Fruit fly (Drosophila melanogaster): Measurements from ENCODE around the gene CG31688.

CG31688 gene

DNA sequence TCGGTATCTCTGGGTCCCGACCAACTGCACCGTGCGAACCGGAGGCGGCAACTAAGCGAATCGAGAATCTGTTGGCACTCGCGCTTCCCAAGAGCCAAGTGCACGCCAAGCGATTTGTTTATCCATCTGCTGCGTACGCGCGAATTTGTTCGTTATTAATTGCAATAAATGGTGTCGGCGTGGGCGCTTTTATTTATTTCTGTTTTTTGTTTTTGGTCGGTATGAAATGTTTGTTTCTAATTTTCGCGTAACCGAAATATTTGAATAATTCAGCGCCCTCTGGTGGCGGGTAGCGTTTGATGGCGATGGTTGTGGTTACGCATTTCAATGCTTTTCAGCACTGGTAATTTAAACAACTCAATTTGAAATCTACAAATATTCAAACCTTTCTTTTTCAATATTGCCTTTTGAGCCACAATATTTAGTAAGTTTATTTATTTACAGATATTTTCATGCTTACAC, 11.2 kb upstream of the CG31688 start, which contains the start of gene CG10947 (continued):
- TF ChIP-seq CTCF (GFP tag; optimal IDR thresholded peaks at IDR 0.05) (peak; percentile 94), zf30C (GFP tag; optimal IDR thresholded peaks at IDR 0.05) (no peak), eve (GFP tag; optimal IDR thresholded peaks at IDR 0.05) (no peak), sim (GFP tag; IDR thresholded peaks at IDR 0.05) (no peak), pita (GFP tag; optimal IDR thresholded peaks at IDR 0.05) (no peak), sug (tag; optimal IDR thresholded peaks at IDR 0.05) (peak; percentile 44), zen2 (GFP tag; IDR thresholded peaks at IDR 0.05; ENCODE audit: partially characterized antibody) (0 out of 3 replicates have a peak, but pooled peaks have one; percentile 27), ranshi (GFP tag; IDR thresholded peaks at IDR 0.05) (peak; percentile 71), CG10959 (GFP tag; IDR thresholded peaks at IDR 0.05) (no peak), CG10462 (GFP tag; optimal IDR thresholded peaks at IDR 0.05) (peak; percentile 49), psq (GFP tag; optimal IDR thresholded peaks at IDR 0.05) (peak; percentile 11), CG18764 (GFP tag; optimal IDR thresholded peaks at IDR 0.05) (peak; percentile 51), CG9817 (tag; optimal IDR thresholded peaks at IDR 0.05) (peak; percentile 69), Fer2 (tag; optimal IDR thresholded peaks at IDR 0.05) (peak; percentile 21), CG4360 (GFP tag; IDR thresholded peaks at IDR 0.05) (no peak), Aef1 (GFP tag; IDR thresholded peaks at IDR 0.05) (no peak), pros (GFP tag; optimal IDR thresholded peaks at IDR 0.05) (no peak), jumu (GFP tag; optimal IDR thresholded peaks at IDR 0.05) (peak; percentile 48), Trl (optimal IDR thresholded peaks at IDR 0.05) (no peak), Trl (GFP tag; optimal IDR thresholded peaks at IDR 0.05) (peak; percentile 77), CG7963 (GFP tag; IDR thresholded peaks at IDR 0.05; ENCODE audit: partially characterized antibody) (no peak), CG31441 (GFP tag; IDR thresholded peaks at IDR 0.05) (peak; percentile 37; the same call in 1 of the 2 replicates), tup (GFP tag; optimal IDR thresholded peaks at IDR 0.05) (peak; percentile 21), fd3F (GFP tag; optimal IDR thresholded peaks at IDR 0.05) (peak; percentile 37), CG6765 (GFP tag; optimal IDR thresholded peaks at IDR 0.05) (peak; percentile 25), CG8765 (GFP tag; IDR thresholded peaks at IDR 0.05) (no peak), her (GFP tag; optimal IDR thresholded peaks at IDR 0.05) (peak; percentile 52), CG31224 (GFP tag; IDR thresholded peaks at IDR 0.05) (no peak), CG6813 (GFP tag; optimal IDR thresholded peaks at IDR 0.05) (peak; percentile 35), rib (GFP tag; IDR thresholded peaks at IDR 0.05) (peak; percentile 48; the same call in 1 of the 2 replicates), CG8281 (tag; optimal IDR thresholded peaks at IDR 0.05) (no peak), CG10565 (GFP tag; optimal IDR thresholded peaks at IDR 0.05) (no peak), wek (GFP tag; optimal IDR thresholded peaks at IDR 0.05) (peak; percentile 48), da (GFP tag; optimal IDR thresholded peaks at IDR 0.05) (peak; percentile 69), CG9797 (GFP tag; optimal IDR thresholded peaks at IDR 0.05) (no peak), sna (GFP tag; IDR thresholded peaks at IDR 0.05; ENCODE audit: partially characterized antibody) (no peak), emc (GFP tag; optimal IDR thresholded peaks at IDR 0.05) (peak; percentile 48), Neu2 (GFP tag; optimal IDR thresholded peaks at IDR 0.05; ENCODE audit: borderline replicate concordance) (peak; percentile 1), CG9437 (GFP tag; optimal IDR thresholded peaks at IDR 0.05) (peak; percentile 95), CG34422 (GFP tag; IDR thresholded peaks at IDR 0.05) (no peak), gt (GFP tag; IDR thresholded peaks at IDR 0.05) (no peak), Awh (GFP tag; IDR thresholded peaks at IDR 0.05) (no peak), yki (optimal IDR thresholded peaks at IDR 0.05) (no peak), CG2875 (GFP tag; optimal IDR thresholded peaks at IDR 0.05) (peak; percentile 65), sisA (GFP tag; IDR thresholded peaks at IDR 0.05) (no peak; the same call in 1 of the 2 replicates), br (optimal IDR thresholded peaks at IDR 0.05) (no peak), CG6791 (GFP tag; IDR thresholded peaks at IDR 0.05; ENCODE audit: partially characterized antibody) (peak; percentile 70; the same call in 2 of the 3 replicates), caup (GFP tag; optimal IDR thresholded peaks at IDR 0.05; ENCODE audit: severe bottlenecking) (peak; percentile 82), CG11085 (GFP tag; IDR thresholded peaks at IDR 0.05) (peak; percentile 43; the same call in 1 of the 2 replicates), Nf-YC (tag; optimal IDR thresholded peaks at IDR 0.05) (no peak), CG6272 (GFP tag; IDR thresholded peaks at IDR 0.05) (no peak), jing (GFP tag; optimal IDR thresholded peaks at IDR 0.05) (no peak)
